Worm (Caenorhabditis elegans) whole organism, mixed stage, embryonic: ENCODE measurements around the gene W08G11.1.

Source experiments
- blmp-1 ChIP-seq: fragments of 150-350 bp; optimal IDR thresholded peaks from 2 replicates; lab custom pipeline; 2014; ENCODE audit warnings: missing biosample characterization, missing genetic modification characterization
- cnd-1 ChIP-seq: fragments of 200-800 bp; sonication (Bioruptor generic); optimal IDR thresholded peaks from 2 replicates; lab custom pipeline; 2018; ENCODE audit warnings: mild to moderate bottlenecking, missing genetic modification characterization, missing compliant biosample characterization
- drap-1 ChIP-seq: fragments of 200-800 bp; sonication (Bioruptor generic); optimal IDR thresholded peaks from 3 replicates; lab custom pipeline; 2018; ENCODE audit warnings: mild to moderate bottlenecking, missing genetic modification characterization, missing compliant biosample characterization
- elt-3 ChIP-seq: fragments of 150-350 bp; optimal IDR thresholded peaks from 2 replicates; lab custom pipeline; 2014; ENCODE audit warnings: missing biosample characterization, missing genetic modification characterization
- nhr-2 ChIP-seq: fragments of 150-350 bp; optimal IDR thresholded peaks from 2 replicates; lab custom pipeline; 2014; ENCODE audit warnings: missing biosample characterization, missing genetic modification characterization
- nhr-28 ChIP-seq: fragments of 150-350 bp; optimal IDR thresholded peaks from 2 replicates; lab custom pipeline; 2014; ENCODE audit warnings: missing biosample characterization, missing genetic modification characterization
- pha-4 ChIP-seq: fragments of 150-350 bp; optimal IDR thresholded peaks from 2 replicates; lab custom pipeline; 2018; ENCODE audit warnings: missing biosample characterization, missing genetic modification reagents, missing genetic modification characterization
- tbx-8 ChIP-seq: fragments of 200-800 bp; sonication (Bioruptor generic); optimal IDR thresholded peaks from 2 replicates; lab custom pipeline; 2018; ENCODE audit warnings: mild to moderate bottlenecking, missing genetic modification characterization, moderate library complexity, missing compliant biosample characterization
- unc-62 ChIP-seq: fragments of 150-350 bp; optimal IDR thresholded peaks from 2 replicates; lab custom pipeline; 2014; ENCODE audit warnings: missing biosample characterization, missing genetic modification reagents, missing genetic modification characterization
- ztf-11 ChIP-seq: fragments of 150-350 bp; optimal IDR thresholded peaks from 2 replicates; lab custom pipeline; 2014; ENCODE audit warnings: missing biosample characterization, missing genetic modification characterization

DNA sequence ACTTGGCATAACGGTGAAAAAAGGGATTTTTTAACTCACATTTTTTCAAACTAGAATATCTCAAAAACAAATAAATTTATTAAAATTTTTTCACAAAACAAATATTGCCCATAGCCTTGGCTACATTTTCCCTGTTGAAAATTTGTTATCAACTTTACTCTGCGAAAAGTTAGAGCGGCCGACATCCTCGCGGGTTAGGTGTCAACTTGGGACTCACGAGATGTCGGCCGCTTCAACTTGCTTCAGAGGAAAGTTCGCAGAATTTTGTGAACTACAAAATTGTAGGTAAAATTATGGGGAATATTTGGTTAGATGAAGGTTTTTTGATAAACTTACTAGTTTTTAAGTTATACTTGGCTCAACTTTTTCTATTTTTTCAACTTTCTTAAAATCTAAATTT is 4.9 kb downstream of the W08G11.1 start:
- TF ChIP-seq nhr-28 (tag; lab: Kevin White, UChicago): no peak
- TF ChIP-seq ztf-11 (tag; lab: Kevin White, UChicago): no peak
- TF ChIP-seq drap-1 (GFP tag; lab: Kevin White, UChicago): no peak
- no peak for TF ChIP-seq tbx-8 (GFP tag; lab: Kevin White, UChicago)
- TF ChIP-seq cnd-1 (tag; lab: Kevin White, UChicago): no peak
- TF ChIP-seq pha-4 (tag; lab: Kevin White, UChicago): no peak
- no peak for TF ChIP-seq unc-62 (GFP tag; lab: Kevin White, UChicago)
- TF ChIP-seq blmp-1 (tag; lab: Kevin White, UChicago): no peak
- no peak for TF ChIP-seq elt-3 (tag; lab: Kevin White, UChicago)
- no peak for TF ChIP-seq nhr-2 (tag; lab: Kevin White, UChicago)
